Fruit fly (Drosophila melanogaster) whole organism, embryonic: ENCODE data around the gene APP-BP1.

Experiments used
- ATbp ChIP-seq: fragments of 200-800 bp; sonication (Bioruptor generic); optimal IDR thresholded peaks from 2 replicates; lab custom pipeline; 2017; ENCODE audit warnings: missing biosample characterization, mild to moderate bottlenecking, missing genetic modification characterization, missing genetic modification reagents
- Aef1 ChIP-seq: fragments of 200-800 bp; sonication (Bioruptor generic); IDR thresholded peaks from 3 replicates; pipeline ENCODE4 v1.3.6; 2022; ENCODE audit warnings: missing biosample characterization, missing genetic modification characterization
- CG10543 ChIP-seq: fragments of 200-800 bp; sonication (Bioruptor generic); optimal IDR thresholded peaks from 3 replicates; lab custom pipeline; 2017; ENCODE audit warnings: missing biosample characterization, mild to moderate bottlenecking, missing genetic modification characterization, moderate library complexity
- CG10565 ChIP-seq: fragments of 200-800 bp; sonication (Bioruptor generic); optimal IDR thresholded peaks from 3 replicates; lab custom pipeline; 2016; ENCODE audit warnings: missing biosample characterization, mild to moderate bottlenecking, missing genetic modification characterization
- CG13424 ChIP-seq: fragments of 200-800 bp; sonication (Bioruptor generic); optimal IDR thresholded peaks from 2 replicates; lab custom pipeline; 2019; ENCODE audit warnings: missing biosample characterization, mild to moderate bottlenecking, missing genetic modification characterization, moderate library complexity
- CG14667 ChIP-seq: fragments of 200-800 bp; sonication (Bioruptor generic); IDR thresholded peaks from 2 replicates; pipeline ENCODE4 v1.3.6; 2022; ENCODE audit warnings: missing biosample characterization, missing genetic modification characterization
- CG15479 ChIP-seq: fragments of 200-800 bp; sonication (Bioruptor generic); optimal IDR thresholded peaks from 3 replicates; lab custom pipeline; 2019; ENCODE audit warnings: missing biosample characterization, mild to moderate bottlenecking, missing genetic modification characterization, moderate library complexity
- CG1603 ChIP-seq: fragments of 200-800 bp; sonication (Bioruptor generic); optimal IDR thresholded peaks from 2 replicates; lab custom pipeline; 2019; ENCODE audit warnings: missing biosample characterization, mild to moderate bottlenecking, missing genetic modification characterization, moderate library complexity
- CG17186 ChIP-seq: fragments of 200-800 bp; sonication (Bioruptor generic); optimal IDR thresholded peaks from 3 replicates; lab custom pipeline; 2017; ENCODE audit warnings: missing biosample characterization, missing genetic modification reagents, missing genetic modification characterization
- CG17612 ChIP-seq: fragments of 200-800 bp; sonication (Bioruptor generic); IDR thresholded peaks from 2 replicates; pipeline ENCODE4 v1.3.6; 2022; ENCODE audit warnings: missing biosample characterization, missing genetic modification characterization
- CG18764 ChIP-seq: fragments of 200-800 bp; sonication (Bioruptor generic); optimal IDR thresholded peaks from 3 replicates; lab custom pipeline; 2016; ENCODE audit warnings: missing biosample characterization, missing genetic modification characterization
- CG2120 ChIP-seq: fragments of 200-800 bp; sonication (Bioruptor generic); optimal IDR thresholded peaks from 3 replicates; lab custom pipeline; 2016; ENCODE audit warnings: missing biosample characterization, missing genetic modification characterization
- CG2129 ChIP-seq: fragments of 200-800 bp; sonication (Bioruptor generic); IDR thresholded peaks from 2 replicates; pipeline ENCODE4 v1.3.6; 2022; ENCODE audit warnings: missing biosample characterization, missing genetic modification characterization; ENCODE audit not compliant: partially characterized antibody
- CG2199 ChIP-seq: fragments of 200-800 bp; sonication (Bioruptor generic); IDR thresholded peaks from 3 replicates; pipeline ENCODE4 v1.3.6; 2022; ENCODE audit warnings: missing biosample characterization, missing genetic modification characterization
- CG3726 ChIP-seq: fragments of 200-800 bp; sonication (Bioruptor generic); IDR thresholded peaks from 3 replicates; pipeline ENCODE4, ENCODE4 v1.3.6; 2022; ENCODE audit warnings: missing biosample characterization, missing genetic modification characterization
- CG3847 ChIP-seq: fragments of 200-800 bp; sonication (Bioruptor generic); IDR thresholded peaks from 2 replicates; pipeline ENCODE4 v1.3.6; 2022; ENCODE audit warnings: missing biosample characterization, missing genetic modification characterization
- CG7271 ChIP-seq: fragments of 200-800 bp; sonication (Bioruptor generic); optimal IDR thresholded peaks from 2 replicates; lab custom pipeline; 2018; ENCODE audit warnings: missing biosample characterization, mild to moderate bottlenecking, missing genetic modification characterization, moderate library complexity
- CG8089 ChIP-seq: fragments of 200-800 bp; sonication (Bioruptor generic); optimal IDR thresholded peaks from 3 replicates; lab custom pipeline; 2016; ENCODE audit warnings: missing biosample characterization, missing genetic modification characterization
- CG8478 ChIP-seq: fragments of >200 bp; optimal IDR thresholded peaks from 2 replicates; lab custom pipeline; 2018
- CrebB ChIP-seq: fragments of 200-800 bp; sonication (Bioruptor generic); optimal IDR thresholded peaks from 3 replicates; lab custom pipeline; 2018; ENCODE audit warnings: missing biosample characterization, mild to moderate bottlenecking, missing genetic modification characterization
- Dek ChIP-seq: fragments of 200-800 bp; sonication (Bioruptor generic); optimal IDR thresholded peaks from 3 replicates; lab custom pipeline; 2019; ENCODE audit warnings: missing biosample characterization, mild to moderate bottlenecking, missing genetic modification characterization, moderate library complexity
- Doc2 ChIP-seq: fragments of 200-800 bp; sonication (Bioruptor generic); IDR thresholded peaks from 2 replicates; pipeline ENCODE4 v1.3.6; 2022; ENCODE audit warnings: missing biosample characterization, missing genetic modification characterization
- ERR ChIP-seq: fragments of 200-800 bp; sonication (Bioruptor generic); optimal IDR thresholded peaks from 2 replicates; lab custom pipeline; 2016; ENCODE audit warnings: missing biosample characterization, missing genetic modification characterization
- Fer2 ChIP-seq: fragments of 200-800 bp; sonication (Bioruptor generic); optimal IDR thresholded peaks from 2 replicates; lab custom pipeline; 2018; ENCODE audit warnings: missing biosample characterization, mild to moderate bottlenecking, missing genetic modification characterization, moderate library complexity
- Fer3 ChIP-seq: fragments of 200-800 bp; sonication (Bioruptor generic); optimal IDR thresholded peaks from 2 replicates; lab custom pipeline; 2018; ENCODE audit warnings: missing biosample characterization, mild to moderate bottlenecking, missing genetic modification characterization, moderate library complexity
- Gug ChIP-seq: fragments of 200-800 bp; sonication (Bioruptor generic); IDR thresholded peaks from 4 replicates; pipeline ENCODE4 v1.3.6; 2022; ENCODE audit warnings: missing biosample characterization, missing genetic modification characterization
- Lim3 ChIP-seq: fragments of 200-800 bp; sonication (Bioruptor generic); IDR thresholded peaks from 2 replicates; pipeline ENCODE4 v1.3.6; 2022; ENCODE audit warnings: missing biosample characterization, missing genetic modification characterization
- MESR4 ChIP-seq: fragments of 200-800 bp; sonication (Bioruptor generic); optimal IDR thresholded peaks from 2 replicates; lab custom pipeline; 2018; ENCODE audit warnings: missing biosample characterization, mild to moderate bottlenecking, missing genetic modification characterization, moderate library complexity
- Nf-YA ChIP-seq: fragments of 200-800 bp; sonication (Bioruptor generic); IDR thresholded peaks from 2 replicates; pipeline ENCODE4 v1.3.6; 2022; ENCODE audit warnings: missing biosample characterization, missing genetic modification characterization
- Optix ChIP-seq: fragments of 200-800 bp; sonication (Bioruptor generic); IDR thresholded peaks from 3 replicates; pipeline ENCODE4 v1.3.6; 2022; ENCODE audit warnings: missing biosample characterization, missing genetic modification characterization
- Sox100B ChIP-seq: fragments of 200-800 bp; sonication (Bioruptor generic); optimal IDR thresholded peaks from 3 replicates; lab custom pipeline; 2018; ENCODE audit warnings: missing biosample characterization, mild to moderate bottlenecking, missing genetic modification characterization
- Sox102F ChIP-seq: fragments of 200-800 bp; sonication (Bioruptor generic); optimal IDR thresholded peaks from 2 replicates; lab custom pipeline; 2018; ENCODE audit warnings: missing biosample characterization, mild to moderate bottlenecking, missing genetic modification characterization, moderate library complexity
- Ssrp ChIP-seq: fragments of 200-800 bp; sonication (Bioruptor generic); optimal IDR thresholded peaks from 2 replicates; lab custom pipeline; 2018; ENCODE audit warnings: missing biosample characterization, mild to moderate bottlenecking, missing genetic modification characterization, moderate library complexity
- az2 ChIP-seq: fragments of 200-800 bp; sonication (Bioruptor generic); optimal IDR thresholded peaks from 3 replicates; lab custom pipeline; 2016; ENCODE audit warnings: missing biosample characterization, missing genetic modification characterization
- chm ChIP-seq: fragments of 200-800 bp; sonication (Bioruptor generic); IDR thresholded peaks from 2 replicates; pipeline ENCODE4 v1.3.6; 2022; ENCODE audit warnings: missing biosample characterization, missing genetic modification characterization
- ci ChIP-seq: fragments of 200-800 bp; sonication (Bioruptor generic); IDR thresholded peaks from 3 replicates; pipeline ENCODE4 v1.3.6; 2022; ENCODE audit warnings: missing biosample characterization, missing genetic modification characterization
- emc ChIP-seq: fragments of 200-800 bp; sonication (Bioruptor generic); optimal IDR thresholded peaks from 2 replicates; lab custom pipeline; 2016; ENCODE audit warnings: missing biosample characterization, missing genetic modification characterization
- exex ChIP-seq: fragments of 200-800 bp; sonication (Bioruptor generic); optimal IDR thresholded peaks from 4 replicates; lab custom pipeline; 2018; ENCODE audit warnings: missing biosample characterization, mild to moderate bottlenecking, missing genetic modification characterization, moderate library complexity
- fd64A ChIP-seq: fragments of 200-800 bp; sonication (Bioruptor generic); optimal IDR thresholded peaks from 3 replicates; lab custom pipeline; 2018; ENCODE audit warnings: missing biosample characterization, mild to moderate bottlenecking, missing genetic modification characterization
- grn ChIP-seq: fragments of 200-800 bp; sonication (Bioruptor generic); optimal IDR thresholded peaks from 3 replicates; lab custom pipeline; 2017; ENCODE audit warnings: missing biosample characterization, missing genetic modification characterization
- h ChIP-seq: fragments of >200 bp; optimal IDR thresholded peaks from 2 replicates; lab custom pipeline; 2017
- hb ChIP-seq: fragments of 200-800 bp; sonication (Bioruptor generic); IDR thresholded peaks from 3 replicates; pipeline ENCODE4 v1.3.6; 2022; ENCODE audit warnings: missing biosample characterization, missing genetic modification characterization; ENCODE audit not compliant: partially characterized antibody
- hkb ChIP-seq, 2 experiments: fragments of 200-800 bp in 1 of 2; fragments of >200 bp in 1 of 2; sonication (Bioruptor generic) in 1 of 2; IDR thresholded peaks in 1 of 2; optimal IDR thresholded peaks in 1 of 2; 2 replicates each; pipeline versions ENCODE4 v1.3.6 to Lab custom; 2017 to 2022; ENCODE audit warnings: missing biosample characterization in 1 of 2, missing genetic modification characterization in 1 of 2
- knrl ChIP-seq: fragments of 200-800 bp; sonication (Bioruptor generic); IDR thresholded peaks from 3 replicates; pipeline ENCODE4 v1.3.6; 2022; ENCODE audit warnings: missing biosample characterization, missing genetic modification characterization; ENCODE audit not compliant: partially characterized antibody
- mirr ChIP-seq: fragments of 200-800 bp; sonication (Bioruptor generic); optimal IDR thresholded peaks from 3 replicates; lab custom pipeline; 2018; ENCODE audit warnings: missing biosample characterization, mild to moderate bottlenecking, missing genetic modification characterization
- nerfin-2 ChIP-seq: fragments of 200-800 bp; sonication (Bioruptor generic); IDR thresholded peaks from 2 replicates; pipeline ENCODE4 v1.3.6; 2022; ENCODE audit warnings: missing biosample characterization, missing genetic modification characterization; ENCODE audit not compliant: partially characterized antibody
- onecut ChIP-seq: fragments of 200-800 bp; sonication (Bioruptor generic); IDR thresholded peaks from 2 replicates; pipeline ENCODE4 v1.3.6; 2022; ENCODE audit warnings: missing biosample characterization, missing genetic modification characterization
- salm ChIP-seq: fragments of 200-800 bp; sonication (Bioruptor generic); optimal IDR thresholded peaks from 2 replicates; lab custom pipeline; 2018; ENCODE audit warnings: missing biosample characterization, mild to moderate bottlenecking, missing genetic modification characterization
- tup ChIP-seq: fragments of 200-800 bp; sonication (Bioruptor generic); optimal IDR thresholded peaks from 2 replicates; lab custom pipeline; 2016; ENCODE audit warnings: missing biosample characterization, mild to moderate bottlenecking, missing genetic modification characterization, moderate library complexity
- unc-4 ChIP-seq: fragments of 200-800 bp; sonication (Bioruptor generic); IDR thresholded peaks from 2 replicates; pipeline ENCODE4 v1.3.6; 2022; ENCODE audit warnings: missing biosample characterization, missing genetic modification characterization; ENCODE audit not compliant: partially characterized antibody
- wor ChIP-seq: fragments of 200-800 bp; sonication (Bioruptor generic); IDR thresholded peaks from 2 replicates; pipeline ENCODE4 v1.3.6; 2022; ENCODE audit warnings: missing biosample characterization, missing genetic modification characterization

The APP-BP1 gene

DNA sequence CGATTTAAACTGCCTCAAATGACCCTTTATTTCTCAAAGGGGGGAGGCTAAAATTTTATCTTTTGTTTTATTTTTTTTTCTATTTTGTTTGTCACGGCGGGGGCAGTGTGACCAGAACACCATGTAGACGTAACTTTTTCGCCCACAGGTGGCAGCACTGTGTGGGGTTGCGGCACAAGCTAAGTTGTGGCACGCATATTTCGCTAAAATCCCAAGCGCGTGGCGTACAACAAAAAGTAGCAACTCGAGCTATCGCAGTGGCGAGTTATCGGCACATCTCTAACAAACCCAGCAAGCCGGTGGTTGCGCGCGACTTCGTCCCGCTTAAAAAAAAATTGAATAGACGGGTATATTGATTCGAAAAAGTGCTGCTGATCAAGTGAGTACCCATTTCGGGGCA, 24.9 kb downstream of the APP-BP1 start, which contains the start of the genes Ufd1 and NaPi-III (continued):
- TF ChIP-seq knrl (GFP tag; lab: Robert Waterston, UW) (peak; percentile 83), Aef1 (peak; percentile 78), MESR4 (GFP tag; lab: Kevin White, UChicago) (peak; percentile 87), CG8089 (peak; percentile 50), CG18764 (no peak), CG3726 (GFP tag; lab: Robert Waterston, UW) (no peak), ATbp (GFP tag; lab: Kevin White, UChicago) (no peak), CG3847 (peak; percentile 81), mirr (GFP tag; lab: Kevin White, UChicago) (no peak), CG17612 (no peak), nerfin-2 (GFP tag; lab: Robert Waterston, UW) (peak; percentile 59), CrebB (peak; percentile 14), CG10565 (GFP tag; lab: Kevin White, UChicago) (no peak), onecut (GFP tag; lab: Robert Waterston, UW) (no peak), Fer2 (no peak), Nf-YA (GFP tag; lab: Robert Waterston, UW) (no peak), wor (GFP tag; lab: Robert Waterston, UW) (no peak), CG2120 (GFP tag; lab: Kevin White, UChicago) (peak; percentile 41), ERR (peak; percentile 51), Fer3 (tag; lab: Kevin White, UChicago) (no peak), exex (tag; lab: Kevin White, UChicago) (no peak), salm (no peak), CG1603 (peak; percentile 94), CG13424 (tag; lab: Kevin White, UChicago) (peak; percentile 23), hb (GFP tag; lab: Robert Waterston, UW) (peak; percentile 77; the same call in 2 of the 3 replicates), Doc2 (GFP tag; lab: Robert Waterston, UW) (no peak), CG10543 (no peak), CG2199 (GFP tag; lab: Robert Waterston, UW) (no peak), grn (GFP tag; lab: Kevin White, UChicago) (no peak), emc (GFP tag; lab: Kevin White, UChicago) (no peak), Optix (GFP tag; lab: Robert Waterston, UW) (no peak), Dek (tag; lab: Kevin White, UChicago) (peak; percentile 67), Ssrp (tag; lab: Kevin White, UChicago) (no peak), fd64A (GFP tag; lab: Kevin White, UChicago) (no peak), tup (GFP tag; lab: Kevin White, UChicago) (no peak), chm (GFP tag; lab: Robert Waterston, UW) (peak; percentile 54; the same call in 1 of the 2 replicates), Sox102F (GFP tag; lab: Kevin White, UChicago) (peak; percentile 16), CG17186 (GFP tag; lab: Kevin White, UChicago) (peak; percentile 92), CG7271 (tag; lab: Kevin White, UChicago) (no peak), CG14667 (no peak), unc-4 (GFP tag; lab: Robert Waterston, UW) (peak; percentile 92), Lim3 (GFP tag; lab: Robert Waterston, UW) (no peak), ci (GFP tag; lab: Robert Waterston, UW) (peak; percentile 48; the same call in 1 of the 3 replicates), Gug (peak; percentile 26; the same call in 1 of the 4 replicates), h (lab: Kevin White, UChicago) (no peak), hkb (optimal IDR thresholded peaks at IDR 0.05; lab: Kevin White, UChicago) (peak; percentile 35), hkb (GFP tag; IDR thresholded peaks at IDR 0.05; lab: Robert Waterston, UW) (no peak), Sox100B (GFP tag; lab: Kevin White, UChicago) (no peak), CG8478 (lab: Kevin White, UChicago) (no peak), az2 (GFP tag; lab: Kevin White, UChicago) (no peak), CG15479 (GFP tag; lab: Kevin White, UChicago) (peak; percentile 68), CG2129 (peak; percentile 53)
